Fruit fly (Drosophila melanogaster): ENCODE results near the gene CG42578.
"Not testable (repeated sequence)": the region's sequence is repeated elsewhere in the genome, so short reads cannot be mapped to it uniquely, and the experiment has no call there.

The CG42578 gene

DNA sequence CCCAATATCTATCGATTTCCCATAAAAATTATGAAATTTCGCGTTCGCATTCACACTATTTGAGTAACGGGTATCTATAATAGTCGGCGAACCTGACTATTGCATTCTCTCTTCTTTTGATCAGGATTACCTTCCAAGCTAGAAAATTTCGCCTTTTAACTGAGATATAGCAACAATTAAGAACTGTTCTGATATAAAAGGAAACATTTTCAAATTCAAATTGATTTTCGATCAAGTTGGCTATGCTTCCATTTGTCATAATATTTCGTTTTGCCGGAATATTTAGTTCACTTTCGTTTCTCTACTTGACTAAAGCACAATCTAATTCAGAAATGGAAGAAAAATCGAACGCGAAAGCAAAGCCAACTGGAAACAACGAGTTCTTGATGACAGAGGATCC, at the start of gene CG42578:
Gene CG42578 (plus strand): TSS at position 301 of the 400 bp plus-strand sequence.
- TF ChIP-seq Mnt, CG7045, Clk (GFP tag; optimal IDR thresholded peaks at IDR 0.05): not testable (repeated sequence)

DNA sequence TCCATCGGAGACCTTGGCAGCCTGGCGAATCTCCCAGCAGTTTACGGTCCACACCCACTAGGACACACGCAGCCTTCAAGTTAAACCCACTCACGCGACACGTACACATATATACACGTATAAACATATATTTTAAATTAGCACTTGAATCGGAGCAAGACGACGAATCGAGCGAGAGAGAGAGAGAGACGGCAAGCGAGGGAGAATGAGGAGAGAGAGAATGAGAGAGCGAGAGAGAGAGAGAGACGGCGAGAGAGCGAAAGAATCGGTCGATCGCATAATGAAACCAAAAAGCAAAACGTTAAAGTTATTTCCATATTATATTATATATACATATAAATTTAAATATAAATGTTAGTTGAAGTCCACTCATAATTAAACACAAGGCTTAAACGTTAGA, 34.5 kb upstream of the CG42578 start:
- TF ChIP-seq ovo (GFP tag; optimal IDR thresholded peaks at IDR 0.05) (no peak), Mnt (GFP tag; optimal IDR thresholded peaks at IDR 0.05) (no peak), CG5204 (GFP tag; optimal IDR thresholded peaks at IDR 0.05) (no peak), tj (GFP tag; optimal IDR thresholded peaks at IDR 0.05) (no peak), Crg-1 (GFP tag; optimal IDR thresholded peaks at IDR 0.05) (no peak), Hr96 (GFP tag; optimal IDR thresholded peaks at IDR 0.05) (no peak), toe (GFP tag; optimal IDR thresholded peaks at IDR 0.05) (no peak), pad (GFP tag; optimal IDR thresholded peaks at IDR 0.05) (no peak), CG7101 (tag; optimal IDR thresholded peaks at IDR 0.05) (no peak)

DNA sequence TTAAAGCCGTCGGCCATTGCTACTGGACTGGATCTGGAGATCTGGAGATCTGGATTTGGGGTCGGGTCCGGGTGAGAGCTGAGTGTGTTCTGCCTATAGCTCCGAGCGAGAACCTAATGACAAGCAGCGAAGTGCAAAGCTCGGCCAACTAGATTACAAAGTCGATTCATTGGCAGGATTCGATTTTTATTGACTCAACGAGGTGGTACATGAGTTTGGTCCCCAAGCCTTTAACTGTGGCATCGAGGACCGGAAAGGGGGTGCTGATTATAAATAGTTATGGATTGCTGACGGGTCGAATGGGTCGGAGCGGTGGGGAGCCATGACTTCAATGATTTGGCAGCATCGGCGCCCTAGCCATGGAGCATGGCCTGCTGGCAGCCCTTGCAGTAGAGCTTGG, 32.7 kb upstream of the CG42578 start, which contains the start of gene CG15459:
Gene CG15459 (minus strand): TSS at position 101 of the 400 bp plus-strand sequence.
- no peak for TF ChIP-seq CG14711 (tag; optimal IDR thresholded peaks at IDR 0.05)
- no peak for TF ChIP-seq cnc (optimal IDR thresholded peaks at IDR 0.05)
- no peak for TF ChIP-seq toe (GFP tag; optimal IDR thresholded peaks at IDR 0.05)
- TF ChIP-seq CG7101 (tag; optimal IDR thresholded peaks at IDR 0.05): no peak
- no peak for TF ChIP-seq CG11617 (GFP tag; optimal IDR thresholded peaks at IDR 0.05)
- no peak for TF ChIP-seq cic (GFP tag; optimal IDR thresholded peaks at IDR 0.05)
- TF ChIP-seq pad (GFP tag; optimal IDR thresholded peaks at IDR 0.05): no peak
- TF ChIP-seq Clk (GFP tag; optimal IDR thresholded peaks at IDR 0.05): no peak
- no peak for TF ChIP-seq Hr96 (GFP tag; optimal IDR thresholded peaks at IDR 0.05)
- no peak for TF ChIP-seq Crg-1 (GFP tag; optimal IDR thresholded peaks at IDR 0.05)
- TF ChIP-seq CG33017 (tag; optimal IDR thresholded peaks at IDR 0.05): no peak
- no peak for TF ChIP-seq CG7045 (GFP tag; optimal IDR thresholded peaks at IDR 0.05)
- TF ChIP-seq tj (GFP tag; optimal IDR thresholded peaks at IDR 0.05): no peak
- no peak for TF ChIP-seq CG5204 (GFP tag; optimal IDR thresholded peaks at IDR 0.05)
- no peak for TF ChIP-seq Mnt (GFP tag; optimal IDR thresholded peaks at IDR 0.05)
- TF ChIP-seq CG1620 (GFP tag; optimal IDR thresholded peaks at IDR 0.05): no peak

DNA sequence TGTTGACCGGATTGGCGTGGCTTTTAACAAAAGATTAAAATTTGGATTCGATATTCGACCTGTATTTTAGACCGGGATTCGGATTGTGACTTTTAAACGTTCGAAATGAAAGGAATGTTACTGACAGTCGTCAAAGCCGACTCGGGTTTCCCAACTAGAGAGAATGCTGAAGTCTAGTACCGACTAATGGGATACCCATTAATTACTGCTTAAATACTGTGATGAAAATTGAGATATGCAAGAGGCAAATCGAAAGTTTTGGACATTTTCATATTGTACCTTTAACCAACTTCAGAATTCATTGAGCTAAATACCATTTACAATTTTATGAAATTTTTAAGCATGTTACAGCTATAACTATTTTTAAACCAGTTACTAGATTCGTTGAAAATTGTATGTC, 32.1 kb upstream of the CG42578 start, which contains the start of gene CG15458:
Gene CG15458 (minus strand): TSS at position 101 of the 400 bp plus-strand sequence.
- TF ChIP-seq CG7101 (tag; optimal IDR thresholded peaks at IDR 0.05) (no peak), pad (GFP tag; optimal IDR thresholded peaks at IDR 0.05) (no peak), CG11617 (GFP tag; optimal IDR thresholded peaks at IDR 0.05) (no peak), CG33017 (tag; optimal IDR thresholded peaks at IDR 0.05) (no peak), kay (GFP tag; ENCODE audit: borderline replicate concordance) (no peak), cic (GFP tag; optimal IDR thresholded peaks at IDR 0.05) (no peak), CG5204 (GFP tag; optimal IDR thresholded peaks at IDR 0.05) (no peak), CG14711 (tag; optimal IDR thresholded peaks at IDR 0.05) (no peak), Mnt (GFP tag; optimal IDR thresholded peaks at IDR 0.05) (no peak), tj (GFP tag; optimal IDR thresholded peaks at IDR 0.05) (no peak), Hr96 (GFP tag; optimal IDR thresholded peaks at IDR 0.05) (no peak), Crg-1 (GFP tag; optimal IDR thresholded peaks at IDR 0.05) (no peak), toe (GFP tag; optimal IDR thresholded peaks at IDR 0.05) (no peak), CG1620 (GFP tag; optimal IDR thresholded peaks at IDR 0.05) (no peak)

DNA sequence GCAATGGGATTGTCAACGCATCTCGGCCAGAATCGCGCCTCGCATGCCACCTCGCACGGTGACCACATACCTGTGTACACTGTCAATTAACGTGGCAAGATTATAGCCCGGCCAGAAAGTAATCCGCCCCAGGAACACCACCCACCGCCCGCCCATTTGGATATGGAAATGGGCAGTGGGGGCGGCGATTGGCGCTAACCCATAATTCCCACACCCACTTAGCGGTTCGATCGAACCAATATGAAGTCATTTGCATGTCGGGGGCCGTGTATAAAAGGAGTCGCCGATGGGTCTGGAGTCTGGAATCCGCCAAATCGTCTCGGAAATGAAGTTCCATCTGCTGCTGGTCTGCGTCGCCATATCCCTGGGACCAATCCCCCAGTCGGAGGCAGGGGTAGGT, 30.7 kb upstream of the CG42578 start, which contains the start of gene Obp19a:
Gene Obp19a (plus strand): TSS at position 301 of the 400 bp plus-strand sequence.
- TF ChIP-seq Clk (GFP tag; optimal IDR thresholded peaks at IDR 0.05) (no peak), toe (GFP tag; optimal IDR thresholded peaks at IDR 0.05) (no peak), tj (GFP tag; optimal IDR thresholded peaks at IDR 0.05) (no peak), CG12768 (GFP tag; optimal IDR thresholded peaks at IDR 0.05) (no peak), ovo (GFP tag; optimal IDR thresholded peaks at IDR 0.05) (no peak), cnc (optimal IDR thresholded peaks at IDR 0.05) (no peak), CG14711 (tag; optimal IDR thresholded peaks at IDR 0.05) (no peak), pad (GFP tag; optimal IDR thresholded peaks at IDR 0.05) (no peak), CG7101 (tag; optimal IDR thresholded peaks at IDR 0.05) (no peak), cic (GFP tag; optimal IDR thresholded peaks at IDR 0.05) (no peak), bab1 (GFP tag; optimal IDR thresholded peaks at IDR 0.05) (no peak), Mnt (GFP tag; optimal IDR thresholded peaks at IDR 0.05) (no peak), CG1620 (GFP tag; optimal IDR thresholded peaks at IDR 0.05) (no peak), CG5204 (GFP tag; optimal IDR thresholded peaks at IDR 0.05) (no peak), CG33017 (tag; optimal IDR thresholded peaks at IDR 0.05) (no peak), CG11617 (GFP tag; optimal IDR thresholded peaks at IDR 0.05) (no peak), Crg-1 (GFP tag; optimal IDR thresholded peaks at IDR 0.05) (no peak), kay (GFP tag; ENCODE audit: borderline replicate concordance) (no peak), CG7045 (GFP tag; optimal IDR thresholded peaks at IDR 0.05) (no peak), Hr96 (GFP tag; optimal IDR thresholded peaks at IDR 0.05) (no peak)

DNA sequence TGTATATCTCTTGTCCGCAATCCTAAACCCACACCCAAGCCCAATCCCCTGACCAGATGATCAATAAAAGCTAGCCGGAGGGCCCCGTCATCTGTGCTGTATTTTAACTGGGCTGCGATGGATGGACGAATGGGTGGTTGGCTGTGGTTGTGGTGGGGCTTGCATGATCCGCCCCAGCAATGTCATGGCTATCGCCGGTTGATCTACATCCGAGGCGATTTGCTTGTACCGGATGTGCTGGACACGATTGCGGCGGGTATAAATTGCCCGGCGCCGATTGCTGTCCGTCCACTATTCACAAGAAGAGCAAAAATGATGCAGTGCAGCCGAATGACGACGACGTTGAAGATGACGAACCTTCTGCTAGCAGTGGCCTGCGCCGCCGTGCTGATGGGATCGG, 29.7 kb upstream of the CG42578 start, which contains the start of gene Obp19b:
Gene Obp19b (plus strand): TSS at position 301 of the 400 bp plus-strand sequence.
- no peak for TF ChIP-seq cnc (optimal IDR thresholded peaks at IDR 0.05)

DNA sequence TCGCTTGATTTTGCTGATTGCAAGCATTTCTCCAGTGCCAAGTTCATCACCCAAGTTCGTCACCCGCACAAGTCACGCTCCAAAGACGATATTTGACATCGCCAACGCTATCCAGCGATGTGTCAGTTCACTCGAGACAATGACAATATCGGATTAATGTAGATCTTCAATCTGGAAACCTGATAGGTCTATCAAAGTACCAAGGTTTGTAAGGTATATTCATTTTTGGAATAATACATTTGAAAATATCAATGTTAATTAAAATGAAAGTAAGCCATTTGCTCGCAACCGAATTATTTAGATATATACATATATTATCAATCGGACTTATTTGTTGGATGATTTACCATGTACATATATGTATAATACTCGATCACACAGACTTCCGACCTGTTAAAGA, 27.3 kb upstream of the CG42578 start, which contains the start of gene Obp19c:
Gene Obp19c (minus strand): TSS at position 101 of the 400 bp plus-strand sequence.
- TF ChIP-seq tj (GFP tag; optimal IDR thresholded peaks at IDR 0.05) (peak; percentile 3), bab1 (GFP tag; optimal IDR thresholded peaks at IDR 0.05) (no peak)

All from whole organism, adult.